Worm (Caenorhabditis elegans) whole organism, late embryonic: ENCODE measurements around the gene Y110A2AL.3.

Experiments used
- ama-1 ChIP-seq: fragments of 150-350 bp; optimal IDR thresholded peaks from 2 replicates; lab custom pipeline; 2014
- ceh-48 ChIP-seq: sonication (generic microtip); optimal IDR thresholded peaks from 2 replicates; lab custom pipeline; 2016; ENCODE audit warnings: missing genetic modification characterization, inconsistent platforms, missing compliant biosample characterization
- dmd-4 ChIP-seq: sonication (generic microtip); optimal IDR thresholded peaks from 2 replicates; lab custom pipeline; 2016; ENCODE audit warnings: borderline replicate concordance, missing genetic modification characterization, missing compliant biosample characterization
- nhr-232 ChIP-seq: sonication (generic microtip); optimal IDR thresholded peaks from 2 replicates; lab custom pipeline; 2016; ENCODE audit warnings: missing genetic modification characterization, missing compliant biosample characterization
- npax-4 ChIP-seq: sonication (generic microtip); optimal IDR thresholded peaks from 2 replicates; lab custom pipeline; 2016; ENCODE audit warnings: missing genetic modification characterization, missing compliant biosample characterization
- pag-3 ChIP-seq: sonication (generic microtip); optimal IDR thresholded peaks from 2 replicates; lab custom pipeline; 2016; ENCODE audit warnings: missing compliant biosample characterization, missing genetic modification characterization, borderline replicate concordance
- pha-4 ChIP-seq: fragments of 150-350 bp; optimal IDR thresholded peaks from 2 replicates; lab custom pipeline; 2018; ENCODE audit warnings: missing biosample characterization, missing genetic modification reagents, missing genetic modification characterization
- rnt-1 ChIP-seq: sonication (generic microtip); optimal IDR thresholded peaks from 2 replicates; lab custom pipeline; 2016; ENCODE audit warnings: missing genetic modification characterization, missing compliant biosample characterization

DNA sequence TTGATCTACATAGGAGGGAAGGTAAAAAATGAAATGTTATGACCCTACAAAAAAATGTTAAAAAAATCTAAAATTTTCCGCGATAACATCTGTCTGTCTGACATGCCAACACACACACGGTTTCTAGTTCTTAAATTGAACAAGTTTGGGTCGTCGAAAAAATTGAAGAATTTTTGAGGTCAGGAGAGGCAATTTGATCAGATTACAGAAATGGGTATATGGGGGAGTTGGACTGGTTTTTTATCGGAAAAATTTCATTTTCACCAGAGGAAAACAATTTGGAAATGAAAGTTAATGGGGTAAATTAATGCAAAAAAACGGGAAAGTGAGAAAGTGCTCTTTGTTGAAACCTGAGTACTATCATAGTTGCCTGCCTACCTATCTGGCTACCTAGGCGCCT lies 13.1 kb upstream of the Y110A2AL.3 start:
- TF ChIP-seq nhr-232 (tag; lab: Kevin White, UChicago) (no peak), dmd-4 (tag; lab: Kevin White, UChicago) (no peak), pha-4 (tag; lab: Kevin White, UChicago) (no peak), npax-4 (no peak), rnt-1 (tag; lab: Kevin White, UChicago) (no peak), ama-1 (no peak), pag-3 (tag; lab: Kevin White, UChicago) (no peak), ceh-48 (tag; lab: Kevin White, UChicago) (no peak)
